Worm (Caenorhabditis elegans) whole organism, L4/young adult: ENCODE results near the gene C08B6.11.

Source experiments
- W03F9.2 ChIP-seq: fragments of 150-350 bp; optimal IDR thresholded peaks from 2 replicates; lab custom pipeline; 2014; ENCODE audit warnings: missing biosample characterization, missing genetic modification characterization
- dao-5 ChIP-seq: sonication (generic microtip); optimal IDR thresholded peaks from 2 replicates; lab custom pipeline; 2016; ENCODE audit warnings: missing genotype, missing genetic modification characterization, moderate library complexity, missing compliant biosample characterization
- him-1 ChIP-seq: sonication (generic microtip); optimal IDR thresholded peaks from 2 replicates; lab custom pipeline; 2016; ENCODE audit warnings: missing genotype, missing genetic modification reagents, missing genetic modification characterization, missing compliant biosample characterization

The C08B6.11 gene

DNA sequence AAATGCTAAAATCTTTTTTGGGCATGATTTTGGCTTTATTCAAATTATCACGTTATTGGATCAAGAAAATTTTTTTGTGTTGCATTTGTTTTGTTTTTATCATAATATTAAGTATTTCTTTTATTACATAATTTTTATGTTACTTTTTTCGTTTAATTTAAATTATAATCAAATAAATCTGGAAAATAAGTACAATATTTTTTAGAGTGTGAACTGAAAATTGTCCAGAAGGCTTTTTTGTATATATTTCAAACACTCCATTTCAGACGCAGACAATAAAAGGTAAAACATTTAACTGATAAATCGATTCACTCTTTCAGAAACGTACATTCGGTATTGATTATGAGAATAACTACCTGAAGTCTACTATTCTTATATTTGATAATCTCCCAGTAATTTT is at the start of gene C08B6.11:
Gene C08B6.11 (plus strand): TSS at position 301 of the 400 bp plus-strand sequence.
- no peak for TF ChIP-seq him-1 (tag; lab: Kevin White, UChicago)
- no peak for TF ChIP-seq W03F9.2
- no peak for TF ChIP-seq dao-5 (tag; lab: Kevin White, UChicago)

- TF ChIP-seq W03F9.2 (no peak), dao-5 (tag; lab: Kevin White, UChicago) (no peak)
Measured at ce11 chrV:10058748-10059147, 48.7 kb upstream of the C08B6.11 start.

DNA sequence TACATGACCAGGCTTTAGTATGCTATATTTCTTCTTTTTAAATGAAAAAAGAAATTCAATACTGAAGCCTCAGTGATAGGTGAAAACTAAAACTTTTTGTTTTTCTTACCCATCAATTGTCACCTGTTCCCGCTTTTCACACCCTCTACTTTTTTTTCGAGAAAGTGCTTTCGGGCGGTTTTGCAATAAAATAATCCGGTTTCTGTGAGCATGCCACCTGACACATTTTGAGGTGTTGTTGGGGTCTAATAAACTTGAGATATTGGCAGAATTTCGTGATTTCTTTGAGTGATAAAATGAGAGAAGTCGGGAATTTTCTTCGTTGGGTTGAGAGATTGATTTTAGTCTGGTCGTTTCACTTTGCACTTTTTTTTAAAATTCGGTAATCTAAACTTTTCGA is 47.4 kb upstream of the C08B6.11 start:
- TF ChIP-seq dao-5 (tag; lab: Kevin White, UChicago), result no peak
- TF ChIP-seq W03F9.2, result no peak
- TF ChIP-seq him-1 (tag; lab: Kevin White, UChicago), result no peak

DNA sequence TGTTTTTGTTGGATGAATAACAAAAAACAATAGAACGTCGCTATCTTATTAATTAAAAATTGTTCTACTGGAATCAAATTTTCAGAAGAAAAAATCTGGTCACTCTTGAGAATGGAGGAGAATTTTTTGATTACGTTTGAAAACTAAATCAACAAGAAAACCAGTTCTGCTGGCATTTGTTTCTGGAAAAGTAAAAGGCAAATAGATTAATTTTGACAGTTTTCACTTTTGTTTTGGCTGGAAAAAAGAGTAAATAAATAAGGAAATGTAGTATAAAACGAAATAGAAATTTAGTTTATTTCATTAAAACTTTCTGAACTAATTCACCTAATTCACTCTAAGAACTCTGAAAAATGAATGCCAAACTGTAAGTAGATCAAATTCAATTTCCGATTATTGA is 43.2 kb upstream of the C08B6.11 start, which contains the start of gene fipr-13:
Gene fipr-13 (plus strand): TSS at position 301 of the 400 bp plus-strand sequence.
- TF ChIP-seq W03F9.2 (no peak), him-1 (tag; lab: Kevin White, UChicago) (no peak), dao-5 (tag; lab: Kevin White, UChicago) (no peak)

DNA sequence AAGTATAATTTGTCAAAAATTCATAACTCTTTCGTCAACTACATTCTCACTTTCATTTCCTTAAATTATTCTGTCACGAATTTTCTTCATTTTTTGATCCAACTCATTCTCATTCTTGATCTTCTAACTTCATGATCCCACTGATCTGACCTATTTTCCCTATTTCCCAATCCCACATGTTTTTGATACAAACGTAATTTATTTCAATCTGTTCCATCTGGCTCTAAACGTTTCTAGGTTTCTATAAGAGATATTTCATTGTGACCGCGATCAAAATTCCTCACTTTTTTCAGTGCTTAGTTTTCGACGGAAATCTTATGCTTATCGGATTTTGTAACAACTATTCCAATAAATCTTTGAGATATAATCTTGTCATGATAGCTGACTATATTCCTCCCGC is 41.7 kb upstream of the C08B6.11 start:
- TF ChIP-seq him-1 (tag; lab: Kevin White, UChicago), result no peak
- no peak for TF ChIP-seq W03F9.2

ce11 chrV:10066769-10067168 is 40.6 kb upstream of the C08B6.11 start, which contains the start of gene npr-39:
Gene npr-39 (plus strand): TSS chrV:10067069.
- no peak for TF ChIP-seq W03F9.2
- no peak for TF ChIP-seq dao-5 (tag; lab: Kevin White, UChicago)
- no peak for TF ChIP-seq him-1 (tag; lab: Kevin White, UChicago)

- no peak for TF ChIP-seq W03F9.2
Measured at ce11 chrV:10070541-10070940, 36.9 kb upstream of the C08B6.11 start, which contains the start of gene nhr-192. Gene nhr-192 (minus strand): TSS chrV:10070641.

DNA sequence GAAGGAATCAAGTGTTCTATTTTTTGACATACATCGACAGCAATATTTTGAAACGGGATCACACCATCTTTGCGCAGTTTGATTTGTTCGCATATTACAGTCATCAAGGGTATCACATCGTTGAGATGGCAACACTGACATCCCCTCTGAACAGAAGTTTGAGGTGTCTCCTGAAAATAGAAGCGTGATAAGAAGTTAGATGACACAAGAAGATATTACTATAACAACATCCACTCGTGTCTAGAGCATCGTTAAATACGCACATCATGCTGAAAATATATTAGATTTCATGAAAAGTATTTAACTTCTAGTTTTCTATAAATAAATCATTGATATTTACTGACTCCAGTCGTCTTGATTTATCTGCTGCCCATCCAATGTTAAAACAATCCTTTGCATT is 34.7 kb upstream of the C08B6.11 start:
- TF ChIP-seq W03F9.2, result no peak
- no peak for TF ChIP-seq him-1 (tag; lab: Kevin White, UChicago)
- no peak for TF ChIP-seq dao-5 (tag; lab: Kevin White, UChicago)

DNA sequence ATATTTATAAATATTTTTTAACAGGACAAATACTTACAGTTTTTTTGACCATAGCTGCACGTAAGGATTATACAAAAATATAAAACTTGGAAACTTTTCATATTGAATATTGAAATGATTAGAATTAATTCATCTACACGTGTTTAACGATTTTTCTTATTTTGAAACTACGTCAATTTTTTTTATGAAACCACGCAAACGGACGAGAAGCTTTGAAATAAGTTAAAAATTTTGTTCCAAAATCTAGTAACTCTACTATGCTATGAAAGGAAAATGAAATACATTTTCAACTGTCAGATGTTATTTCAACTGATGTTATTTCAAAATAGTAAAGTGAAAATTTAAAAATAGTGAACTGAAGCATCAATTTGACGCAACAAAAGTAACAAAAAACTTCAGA is 33.6 kb upstream of the C08B6.11 start, which contains the start of gene F57A8.6:
Gene F57A8.6 (minus strand): TSS at position 101 of the 400 bp plus-strand sequence.
- TF ChIP-seq him-1 (tag; lab: Kevin White, UChicago), result no peak
- no peak for TF ChIP-seq W03F9.2
- TF ChIP-seq dao-5 (tag; lab: Kevin White, UChicago), result no peak

ce11 chrV:10075441-10075840 is 32.0 kb upstream of the C08B6.11 start, which contains the start of gene F57A8.7:
Gene F57A8.7 (plus strand): TSS chrV:10075741.
- TF ChIP-seq him-1 (tag; lab: Kevin White, UChicago) (no peak), dao-5 (tag; lab: Kevin White, UChicago) (no peak), W03F9.2 (no peak)

- TF ChIP-seq W03F9.2 (no peak), him-1 (tag; lab: Kevin White, UChicago) (no peak), dao-5 (tag; lab: Kevin White, UChicago) (no peak)
Measured at ce11 chrV:10078244-10078643, 29.2 kb upstream of the C08B6.11 start, which contains the start of gene R04B5.1. Gene R04B5.1 (minus strand): TSS chrV:10078344.

DNA sequence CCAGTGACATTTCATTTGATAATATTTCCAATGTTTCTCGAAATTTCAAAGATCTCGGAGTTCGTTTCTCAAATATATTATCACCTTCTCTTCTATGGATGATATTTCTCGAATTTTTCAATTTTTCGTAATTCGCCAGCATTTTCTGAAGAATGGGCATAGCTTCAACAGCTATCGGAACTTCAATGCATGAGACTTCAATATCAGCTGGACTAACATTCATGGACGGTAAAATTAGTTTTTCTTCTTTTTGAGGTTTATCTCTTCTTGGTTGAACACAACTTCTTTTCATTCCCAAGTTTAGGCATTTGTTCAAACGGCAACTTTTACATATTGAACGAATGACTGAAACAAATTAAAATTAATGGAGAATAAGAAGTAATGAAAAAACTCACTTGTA is 26.5 kb upstream of the C08B6.11 start:
- TF ChIP-seq dao-5 (tag; lab: Kevin White, UChicago) (no peak), W03F9.2 (no peak), him-1 (tag; lab: Kevin White, UChicago) (no peak)

DNA sequence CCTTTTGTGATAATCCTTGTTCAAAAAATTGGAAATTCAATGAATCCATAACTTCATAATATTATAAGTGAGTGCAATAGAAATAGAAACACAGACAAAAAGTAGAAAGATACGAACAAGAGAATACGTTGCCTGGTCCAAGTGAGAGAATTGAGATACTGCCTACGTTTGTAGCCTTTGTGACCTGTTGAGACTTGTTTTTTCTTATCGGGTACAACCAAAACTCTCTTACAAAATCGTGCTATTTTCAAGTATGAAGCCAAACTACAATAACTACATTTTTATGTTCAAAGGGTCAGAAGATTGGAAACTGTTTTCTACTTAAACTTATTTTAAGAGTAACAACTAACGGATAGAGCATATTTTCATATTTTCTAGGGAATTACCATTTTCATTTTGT is 25.8 kb upstream of the C08B6.11 start, which contains the start of gene nhr-205:
Gene nhr-205 (minus strand): TSS at position 141 of the 400 bp plus-strand sequence.
- TF ChIP-seq him-1 (tag; lab: Kevin White, UChicago) (no peak), dao-5 (tag; lab: Kevin White, UChicago) (no peak), W03F9.2 (no peak)

ce11 chrV:10083999-10084468 is 23.4 kb upstream of the C08B6.11 start, which contains the start of gene nhr-12:
Gene nhr-12 (minus strand): TSS chrV:10084049.
- TF ChIP-seq dao-5 (tag; lab: Kevin White, UChicago) (no peak), W03F9.2 (no peak), him-1 (tag; lab: Kevin White, UChicago) (no peak)

ce11 chrV:10084864-10085263 is 22.5 kb upstream of the C08B6.11 start, which contains the start of gene R04B5.6:
Gene R04B5.6 (plus strand): TSS chrV:10085164.
- TF ChIP-seq W03F9.2, result no peak
- no peak for TF ChIP-seq dao-5 (tag; lab: Kevin White, UChicago)
- no peak for TF ChIP-seq him-1 (tag; lab: Kevin White, UChicago)
